Fruit fly (Drosophila melanogaster): ENCODE measurements around the gene TBC1D5.

The TBC1D5 gene

dm6 chr3R:13260114-13260673, 11.6 kb downstream of the TBC1D5 start, which contains the start of gene CG11686 (continued):
- TF ChIP-seq al (GFP tag; IDR thresholded peaks at IDR 0.05) (no peak), mirr (GFP tag; optimal IDR thresholded peaks at IDR 0.05) (no peak), CG11093 (GFP tag; IDR thresholded peaks at IDR 0.05) (no peak), CG3838 (GFP tag; optimal IDR thresholded peaks at IDR 0.05) (no peak), Nf-YA (GFP tag; IDR thresholded peaks at IDR 0.05) (no peak), danr (GFP tag; IDR thresholded peaks at IDR 0.05) (no peak), CG10959 (GFP tag; IDR thresholded peaks at IDR 0.05) (no peak), nom (GFP tag; optimal IDR thresholded peaks at IDR 0.05) (peak; percentile 54), CG12104 (GFP tag; optimal IDR thresholded peaks at IDR 0.05) (no peak), Hmx (GFP tag; optimal IDR thresholded peaks at IDR 0.05) (no peak), CG18619 (GFP tag; optimal IDR thresholded peaks at IDR 0.05) (no peak), CG6683 (GFP tag; optimal IDR thresholded peaks at IDR 0.05) (no peak), p53 (GFP tag; optimal IDR thresholded peaks at IDR 0.05) (no peak), CG17568 (GFP tag; optimal IDR thresholded peaks at IDR 0.05) (no peak), slou (GFP tag; optimal IDR thresholded peaks at IDR 0.05) (no peak), grau (tag; optimal IDR thresholded peaks at IDR 0.05) (peak; percentile 18), disco-r (GFP tag; optimal IDR thresholded peaks at IDR 0.05) (no peak), rib (GFP tag; IDR thresholded peaks at IDR 0.05) (0 out of 2 replicates have a peak, but pooled peaks have one; percentile 16), CG3163 (GFP tag; optimal IDR thresholded peaks at IDR 0.05) (no peak), Sry-δ (GFP tag; optimal IDR thresholded peaks at IDR 0.05) (no peak), CG7357 (GFP tag; IDR thresholded peaks at IDR 0.05) (no peak), C15 (GFP tag; IDR thresholded peaks at IDR 0.05) (no peak), pum (GFP tag; optimal IDR thresholded peaks at IDR 0.05) (no peak), ttk (GFP tag; IDR thresholded peaks at IDR 0.05) (no peak), Dip3 (GFP tag; optimal IDR thresholded peaks at IDR 0.05) (no peak), klu (GFP tag; IDR thresholded peaks at IDR 0.05) (no peak), Jarid2 (GFP tag; optimal IDR thresholded peaks at IDR 0.05) (peak; percentile 70), CG11696 (GFP tag; IDR thresholded peaks at IDR 0.05) (no peak), Meics (GFP tag; optimal IDR thresholded peaks at IDR 0.05) (peak; percentile 39), CG11085 (GFP tag; IDR thresholded peaks at IDR 0.05) (no peak), ato (GFP tag; IDR thresholded peaks at IDR 0.05; ENCODE audit: partially characterized antibody) (peak; percentile 24; the same call in 1 of the 2 replicates), CTCF (GFP tag; optimal IDR thresholded peaks at IDR 0.05) (no peak), tna (GFP tag; IDR thresholded peaks at IDR 0.05; ENCODE audit: partially characterized antibody) (no peak), E2f1 (GFP tag; IDR thresholded peaks at IDR 0.05) (peak; percentile 29; the same call in 1 of the 2 replicates), Nf-YB (GFP tag; optimal IDR thresholded peaks at IDR 0.05) (no peak), exex (tag; optimal IDR thresholded peaks at IDR 0.05) (no peak), CG43689 (GFP tag; IDR thresholded peaks at IDR 0.05) (no peak), CG1024 (GFP tag; IDR thresholded peaks at IDR 0.05) (no peak), gsb (GFP tag; IDR thresholded peaks at IDR 0.05) (no peak), gfzf (GFP tag; optimal IDR thresholded peaks at IDR 0.05) (no peak), CG11247 (GFP tag; IDR thresholded peaks at IDR 0.05) (no peak), CG4360 (GFP tag; IDR thresholded peaks at IDR 0.05) (no peak), eve (GFP tag; optimal IDR thresholded peaks at IDR 0.05) (no peak), CG14014 (GFP tag; IDR thresholded peaks at IDR 0.05) (no peak), CG8281 (tag; optimal IDR thresholded peaks at IDR 0.05) (no peak), hb (GFP tag; IDR thresholded peaks at IDR 0.05; ENCODE audit: partially characterized antibody) (no peak), tio (GFP tag; optimal IDR thresholded peaks at IDR 0.05) (no peak), HLH4C (GFP tag; IDR thresholded peaks at IDR 0.05; ENCODE audit: partially characterized antibody) (no peak; the same call in 2 of the 3 replicates), caup (GFP tag; optimal IDR thresholded peaks at IDR 0.05; ENCODE audit: severe bottlenecking) (peak; percentile 17), gt (GFP tag; IDR thresholded peaks at IDR 0.05) (no peak), NC2α (GFP tag; optimal IDR thresholded peaks at IDR 0.05) (no peak), twi (tag; optimal IDR thresholded peaks at IDR 0.05) (no peak)

Data from whole organism, embryonic.